Fruit fly (Drosophila melanogaster) whole organism, embryonic: ENCODE results near the gene dUTPase.

Source experiments
- Bgb ChIP-seq: fragments of 200-800 bp; sonication (Bioruptor generic); IDR thresholded peaks from 2 replicates; pipeline ENCODE4 v1.3.6; 2022; ENCODE audit warnings: missing biosample characterization, missing genetic modification characterization; ENCODE audit not compliant: partially characterized antibody
- CG10209 ChIP-seq: fragments of 200-800 bp; sonication (Bioruptor generic); optimal IDR thresholded peaks from 3 replicates; lab custom pipeline; 2017; ENCODE audit warnings: missing biosample characterization, mild to moderate bottlenecking, missing genetic modification characterization, missing genetic modification reagents
- CG10543 ChIP-seq: fragments of 200-800 bp; sonication (Bioruptor generic); optimal IDR thresholded peaks from 3 replicates; lab custom pipeline; 2017; ENCODE audit warnings: missing biosample characterization, mild to moderate bottlenecking, missing genetic modification characterization, moderate library complexity
- CG12236 ChIP-seq: fragments of 200-800 bp; sonication (Bioruptor generic); optimal IDR thresholded peaks from 2 replicates; lab custom pipeline; 2016; ENCODE audit warnings: missing biosample characterization, missing genetic modification characterization
- CG12769 ChIP-seq: fragments of 200-800 bp; sonication (Bioruptor generic); optimal IDR thresholded peaks from 2 replicates; lab custom pipeline; 2019; ENCODE audit warnings: missing biosample characterization, mild to moderate bottlenecking, missing genetic modification characterization, moderate library complexity
- CG15073 ChIP-seq: fragments of 200-800 bp; sonication (Bioruptor generic); optimal IDR thresholded peaks from 2 replicates; lab custom pipeline; 2016; ENCODE audit warnings: missing biosample characterization, missing genetic modification characterization
- CG1529 ChIP-seq: fragments of 200-800 bp; sonication (Bioruptor generic); optimal IDR thresholded peaks from 3 replicates; lab custom pipeline; 2018; ENCODE audit warnings: missing biosample characterization, missing genetic modification characterization
- CG16813 ChIP-seq: fragments of 200-800 bp; sonication (Bioruptor generic); IDR thresholded peaks from 3 replicates; pipeline ENCODE4 v1.3.6; 2022; ENCODE audit warnings: missing biosample characterization, missing genetic modification characterization; ENCODE audit not compliant: partially characterized antibody
- CG17186 ChIP-seq: fragments of 200-800 bp; sonication (Bioruptor generic); optimal IDR thresholded peaks from 3 replicates; lab custom pipeline; 2017; ENCODE audit warnings: missing biosample characterization, missing genetic modification reagents, missing genetic modification characterization
- CG17361 ChIP-seq: fragments of 200-800 bp; sonication (Bioruptor generic); IDR thresholded peaks from 3 replicates; pipeline ENCODE4 v1.3.6; 2022; ENCODE audit warnings: missing biosample characterization, missing genetic modification characterization
- CG2712 ChIP-seq: fragments of 200-800 bp; optimal IDR thresholded peaks from 3 replicates; lab custom pipeline; 2019; ENCODE audit warnings: missing biosample characterization, mild to moderate bottlenecking, missing genetic modification characterization, moderate library complexity
- CG30020 ChIP-seq: fragments of 200-800 bp; optimal IDR thresholded peaks from 2 replicates; lab custom pipeline; 2019; ENCODE audit warnings: missing biosample characterization, mild to moderate bottlenecking, missing genetic modification characterization, moderate library complexity
- CG3163 ChIP-seq: fragments of 200-800 bp; sonication (Bioruptor generic); optimal IDR thresholded peaks from 3 replicates; lab custom pipeline; 2016; ENCODE audit warnings: missing biosample characterization, missing genetic modification characterization
- CG3726 ChIP-seq: fragments of 200-800 bp; sonication (Bioruptor generic); IDR thresholded peaks from 3 replicates; pipeline ENCODE4, ENCODE4 v1.3.6; 2022; ENCODE audit warnings: missing biosample characterization, missing genetic modification characterization
- CG4854 ChIP-seq: fragments of 200-800 bp; sonication (Bioruptor generic); optimal IDR thresholded peaks from 2 replicates; lab custom pipeline; 2016; ENCODE audit warnings: missing biosample characterization, missing genetic modification characterization, inconsistent platforms
- CG5245 ChIP-seq: fragments of 200-800 bp; sonication (Bioruptor generic); optimal IDR thresholded peaks from 3 replicates; lab custom pipeline; 2016; ENCODE audit warnings: missing biosample characterization, missing genetic modification characterization
- CG7786 ChIP-seq: fragments of 200-800 bp; sonication (Bioruptor generic); optimal IDR thresholded peaks from 2 replicates; lab custom pipeline; 2016; ENCODE audit warnings: missing biosample characterization, missing genetic modification characterization
- CG8281 ChIP-seq: fragments of 200-800 bp; sonication (Bioruptor generic); optimal IDR thresholded peaks from 2 replicates; lab custom pipeline; 2018; ENCODE audit warnings: missing biosample characterization, mild to moderate bottlenecking, missing genetic modification characterization, moderate library complexity
- Gsc ChIP-seq: fragments of 200-800 bp; sonication (Bioruptor generic); IDR thresholded peaks from 2 replicates; pipeline ENCODE4 v1.3.6; 2022; ENCODE audit warnings: missing biosample characterization, missing genetic modification characterization
- HLHmδ ChIP-seq: fragments of 200-800 bp; sonication (Bioruptor generic); optimal IDR thresholded peaks from 2 replicates; lab custom pipeline; 2018; ENCODE audit warnings: missing biosample characterization, mild to moderate bottlenecking, missing genetic modification characterization, moderate library complexity
- Hr39 ChIP-seq: fragments of >200 bp; optimal IDR thresholded peaks from 2 replicates; lab custom pipeline; 2017
- Hr51 ChIP-seq, 2 experiments: fragments of 200-800 bp; sonication (Bioruptor generic); optimal IDR thresholded peaks; 2 replicates in 1 of 2; 3 replicates in 1 of 2; lab custom pipeline; 2016 to 2018; ENCODE audit warnings: missing biosample characterization in 2 of 2, missing genetic modification characterization in 2 of 2, mild to moderate bottlenecking in 1 of 2, moderate library complexity in 1 of 2
- Opbp ChIP-seq: fragments of 200-800 bp; sonication (Bioruptor generic); IDR thresholded peaks from 3 replicates; pipeline ENCODE4 v1.3.6; 2022; ENCODE audit warnings: missing biosample characterization, missing genetic modification characterization; ENCODE audit not compliant: partially characterized antibody
- al ChIP-seq: fragments of 200-800 bp; sonication (Bioruptor generic); IDR thresholded peaks from 2 replicates; pipeline ENCODE4 v1.3.6; 2022; ENCODE audit warnings: missing biosample characterization, missing genetic modification characterization
- bigmax ChIP-seq: fragments of 200-800 bp; sonication (Bioruptor generic); optimal IDR thresholded peaks from 2 replicates; lab custom pipeline; 2018; ENCODE audit warnings: missing biosample characterization, mild to moderate bottlenecking, missing genetic modification characterization
- bowl ChIP-seq: fragments of 200-800 bp; sonication (Bioruptor generic); IDR thresholded peaks from 2 replicates; pipeline ENCODE4 v1.3.6; 2022; ENCODE audit warnings: missing biosample characterization, missing genetic modification characterization
- bsh ChIP-seq, 2 experiments: fragments of 200-800 bp; sonication (Bioruptor generic); optimal IDR thresholded peaks; 2 replicates each; lab custom pipeline; 2017 to 2018; ENCODE audit warnings: mild to moderate bottlenecking in 2 of 2, missing biosample characterization in 2 of 2, missing genetic modification characterization in 2 of 2, moderate library complexity in 1 of 2
- crp ChIP-seq, 2 experiments: fragments of 200-800 bp; sonication (Bioruptor generic); optimal IDR thresholded peaks; 2 replicates in 1 of 2; 3 replicates in 1 of 2; lab custom pipeline; 2017; ENCODE audit warnings: missing biosample characterization in 2 of 2, missing genetic modification characterization in 2 of 2, mild to moderate bottlenecking in 1 of 2, moderate library complexity in 1 of 2
- danr ChIP-seq: fragments of 200-800 bp; sonication (Bioruptor generic); IDR thresholded peaks from 2 replicates; pipeline ENCODE4 v1.3.6; 2022; ENCODE audit warnings: missing biosample characterization, missing genetic modification characterization
- esg ChIP-seq: fragments of 200-800 bp; sonication (Bioruptor generic); conservative IDR thresholded peaks from 2 replicates; pipeline ENCODE4 v1.3.6; 2022; ENCODE audit warnings: missing biosample characterization, missing genetic modification characterization
- exex ChIP-seq: fragments of 200-800 bp; sonication (Bioruptor generic); optimal IDR thresholded peaks from 4 replicates; lab custom pipeline; 2018; ENCODE audit warnings: missing biosample characterization, mild to moderate bottlenecking, missing genetic modification characterization, moderate library complexity
- fd96Cb ChIP-seq: fragments of 200-800 bp; sonication (Bioruptor generic); optimal IDR thresholded peaks from 2 replicates; lab custom pipeline; 2018; ENCODE audit warnings: missing biosample characterization, mild to moderate bottlenecking, missing genetic modification characterization, moderate library complexity
- knrl ChIP-seq: fragments of 200-800 bp; sonication (Bioruptor generic); IDR thresholded peaks from 3 replicates; pipeline ENCODE4 v1.3.6; 2022; ENCODE audit warnings: missing biosample characterization, missing genetic modification characterization; ENCODE audit not compliant: partially characterized antibody
- nmo ChIP-seq: fragments of 200-800 bp; sonication (Bioruptor generic); optimal IDR thresholded peaks from 2 replicates; lab custom pipeline; 2018; ENCODE audit warnings: missing biosample characterization, mild to moderate bottlenecking, missing genetic modification characterization, moderate library complexity
- pan ChIP-seq, 4 experiments: fragments of >200 bp in 3 of 4; fragments of 200-800 bp in 1 of 4; sonication (Bioruptor generic) in 1 of 4; optimal IDR thresholded peaks in 3 of 4; IDR thresholded peaks in 1 of 4; 2 replicates each; pipeline versions ENCODE4 v1.3.6 to Lab custom; 2017 to 2022; ENCODE audit warnings: missing biosample characterization in 2 of 4, missing genetic modification characterization in 2 of 4, mixed read lengths in 1 of 4
- pum ChIP-seq: fragments of 200-800 bp; sonication (Bioruptor generic); optimal IDR thresholded peaks from 2 replicates; lab custom pipeline; 2016; ENCODE audit warnings: missing biosample characterization, missing genetic modification characterization
- rib ChIP-seq: fragments of 200-800 bp; sonication (Bioruptor generic); IDR thresholded peaks from 2 replicates; pipeline ENCODE4 v1.3.6; 2022; ENCODE audit warnings: missing biosample characterization, missing genetic modification characterization
- sens ChIP-seq: fragments of 200-800 bp; sonication (Bioruptor generic); peaks from one replicate; lab custom pipeline; 2016; ENCODE audit warnings: missing biosample characterization, missing genetic modification characterization
- slbo ChIP-seq: fragments of 200-800 bp; sonication (Bioruptor generic); IDR thresholded peaks from 2 replicates; pipeline ENCODE4 v1.3.6; 2022; ENCODE audit warnings: missing biosample characterization, missing genetic modification characterization
- stwl ChIP-seq: fragments of 200-800 bp; sonication (Bioruptor generic); optimal IDR thresholded peaks from 3 replicates; lab custom pipeline; 2018; ENCODE audit warnings: missing biosample characterization, mild to moderate bottlenecking, missing genetic modification characterization, moderate library complexity
- trem ChIP-seq: fragments of 200-800 bp; optimal IDR thresholded peaks from 3 replicates; lab custom pipeline; 2019; ENCODE audit warnings: missing biosample characterization, mild to moderate bottlenecking, missing genetic modification characterization, moderate library complexity
- unc-4 ChIP-seq: fragments of 200-800 bp; sonication (Bioruptor generic); IDR thresholded peaks from 2 replicates; pipeline ENCODE4 v1.3.6; 2022; ENCODE audit warnings: missing biosample characterization, missing genetic modification characterization; ENCODE audit not compliant: partially characterized antibody

Gene dUTPase

dm6 chr2L:10989162-10989561 lies 21.9 kb upstream of the dUTPase start, which contains the start of gene TTLL4A (continued):
- TF ChIP-seq trem (tag; lab: Kevin White, UChicago) (peak; percentile 77), unc-4 (peak; percentile 97), fd96Cb (no peak)
- TF ChIP-seq, all 482 proteins: peak for 97

- TF ChIP-seq CG30020 (tag; lab: Kevin White, UChicago) (peak; percentile 59), rib (no peak), CG3163 (GFP tag; lab: Kevin White, UChicago) (no peak)
Measured at dm6 chr2L:11001376-11002122, 9.6 kb upstream of the dUTPase start, which contains the start of the genes aub and lectin-33A. Gene aub, minus strand, starts transcription at chr2L:11001476. Gene lectin-33A, plus strand, starts transcription at chr2L:11002072.

dm6 chr2L:11003925-11004673 lies 7.0 kb upstream of the dUTPase start, which contains the start of gene RpL9:
Gene RpL9, minus strand, starts transcription at chr2L:11004189.
- TF ChIP-seq CG17361 (GFP tag; lab: Robert Waterston, UW) (peak; percentile 50; the same call in 2 of the 3 replicates), stwl (tag; lab: Kevin White, UChicago) (peak; percentile 20), CG12769 (peak; percentile 63), pum (GFP tag; lab: Kevin White, UChicago) (peak; percentile 20), al (GFP tag; lab: Robert Waterston, UW) (no peak; the same call in 1 of the 2 replicates), crp (GFP tag; optimal IDR thresholded peaks at IDR 0.05; lab: Kevin White, UChicago) (peak in 1 of 2 experiments; percentile 40), CG17186 (GFP tag; lab: Kevin White, UChicago) (peak; percentile 99), bigmax (GFP tag; lab: Kevin White, UChicago) (peak; percentile 68), CG1529 (GFP tag; lab: Kevin White, UChicago) (peak; percentile 69), CG10543 (GFP tag; lab: Kevin White, UChicago) (no peak), CG15073 (GFP tag; lab: Kevin White, UChicago) (no peak), danr (GFP tag; lab: Robert Waterston, UW) (no peak), pan (optimal IDR thresholded peaks at IDR 0.05; lab: Kevin White, UChicago) (no peak), pan (GFP tag; optimal IDR thresholded peaks at IDR 0.05 in 1 of 2, IDR thresholded peaks at IDR 0.05 in 1 of 2) (no peak), CG8281 (tag; lab: Kevin White, UChicago) (peak; percentile 50), CG12236 (GFP tag; lab: Kevin White, UChicago) (peak; percentile 37), nmo (GFP tag; lab: Kevin White, UChicago) (no peak), CG4854 (GFP tag; lab: Kevin White, UChicago) (peak; percentile 6), bsh (GFP tag; optimal IDR thresholded peaks at IDR 0.05; lab: Kevin White, UChicago) (peak in 1 of 2 experiments; percentile 65), CG7786 (no peak), knrl (GFP tag; lab: Robert Waterston, UW) (no peak), bowl (peak; percentile 64; the same call in 1 of the 2 replicates), Bgb (GFP tag; lab: Robert Waterston, UW) (peak; percentile 17; the same call in 1 of the 2 replicates), sens (GFP tag; lab: Kevin White, UChicago) (peak; percentile 93), Opbp (GFP tag; lab: Robert Waterston, UW) (no peak), esg (GFP tag; lab: Robert Waterston, UW) (no peak), slbo (GFP tag; lab: Robert Waterston, UW) (no peak), CG2712 (peak; percentile 50), CG5245 (GFP tag; lab: Kevin White, UChicago) (peak; percentile 20), CG16813 (no peak), HLHmδ (GFP tag; lab: Kevin White, UChicago) (peak; percentile 79), CG3163 (GFP tag; lab: Kevin White, UChicago) (peak; percentile 8), Hr39 (lab: Kevin White, UChicago) (no peak), CG3726 (GFP tag; lab: Robert Waterston, UW) (no peak; the same call in 2 of the 3 replicates), Gsc (GFP tag; lab: Robert Waterston, UW) (no peak), CG10209 (GFP tag; lab: Kevin White, UChicago) (no peak), Hr51 (GFP tag; optimal IDR thresholded peaks at IDR 0.05; lab: Kevin White, UChicago) (peak in 1 of 2 experiments; percentile 55), exex (tag; lab: Kevin White, UChicago) (peak; percentile 42)
